Fruit fly (Drosophila melanogaster): Measurements from ENCODE around the gene CG17162.

CG17162 gene

DNA sequence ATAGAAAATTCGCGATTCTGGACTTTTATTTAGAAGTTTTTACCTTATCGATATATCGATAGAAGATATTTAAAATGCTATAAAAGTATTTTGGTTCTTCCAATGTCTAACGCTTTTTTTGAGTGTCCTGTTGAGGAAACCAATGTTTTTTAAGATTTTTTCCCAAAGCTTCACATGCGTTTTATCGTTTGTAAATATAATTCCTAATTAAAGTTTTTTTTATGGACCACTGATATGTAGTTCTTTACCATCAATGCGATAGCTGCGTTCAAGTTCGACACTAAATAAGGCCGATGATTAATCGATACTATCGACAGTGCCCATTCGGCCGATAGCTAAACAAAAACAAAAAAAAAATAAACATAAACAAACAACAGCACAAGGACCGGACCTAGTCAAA lies 9.2 kb upstream of the CG17162 start, which contains the start of gene ATbp (continued):
- TF ChIP-seq Hand (GFP tag; optimal IDR thresholded peaks at IDR 0.05), result no peak
- no peak for TF ChIP-seq CG16779 (GFP tag; IDR thresholded peaks at IDR 0.05)
- no peak for TF ChIP-seq bcd (GFP tag; optimal IDR thresholded peaks at IDR 0.05)
- TF ChIP-seq pita (GFP tag; optimal IDR thresholded peaks at IDR 0.05), result no peak
- no peak for TF ChIP-seq CG10654 (GFP tag; optimal IDR thresholded peaks at IDR 0.05)
- TF ChIP-seq MESR4 (GFP tag; optimal IDR thresholded peaks at IDR 0.05), result no peak
- no peak for TF ChIP-seq Fer2 (tag; optimal IDR thresholded peaks at IDR 0.05)
- no peak for TF ChIP-seq eve (GFP tag; optimal IDR thresholded peaks at IDR 0.05)
- peak; percentile 96 for TF ChIP-seq CG6791 (GFP tag; IDR thresholded peaks at IDR 0.05; ENCODE audit: partially characterized antibody)
- no peak for TF ChIP-seq Nf-YC (tag; optimal IDR thresholded peaks at IDR 0.05)
- peak; percentile 20 for TF ChIP-seq pzg (GFP tag; optimal IDR thresholded peaks at IDR 0.05)
- TF ChIP-seq crp (GFP tag; optimal IDR thresholded peaks at IDR 0.05), result no peak
- TF ChIP-seq CG16813 (GFP tag; IDR thresholded peaks at IDR 0.05; ENCODE audit: partially characterized antibody), result peak; percentile 98
- no peak for TF ChIP-seq NC2α (GFP tag; optimal IDR thresholded peaks at IDR 0.05)
- TF ChIP-seq Ptx1 (GFP tag; IDR thresholded peaks at IDR 0.05), result no peak
- TF ChIP-seq B-H2 (GFP tag; optimal IDR thresholded peaks at IDR 0.05), result no peak
- no peak for TF ChIP-seq onecut (GFP tag; IDR thresholded peaks at IDR 0.05)
- no peak for TF ChIP-seq da (GFP tag; optimal IDR thresholded peaks at IDR 0.05)
- TF ChIP-seq CG14014 (GFP tag; IDR thresholded peaks at IDR 0.05), result no peak
- no peak for TF ChIP-seq CG10431 (GFP tag; optimal IDR thresholded peaks at IDR 0.05)
- no peak for TF ChIP-seq Neu2 (GFP tag; optimal IDR thresholded peaks at IDR 0.05; ENCODE audit: borderline replicate concordance)
- peak; percentile 54 for TF ChIP-seq CoRest (tag; optimal IDR thresholded peaks at IDR 0.05)
- no peak for TF ChIP-seq wdn (GFP tag; IDR thresholded peaks at IDR 0.05)
- TF ChIP-seq CG15696 (tag; optimal IDR thresholded peaks at IDR 0.05), result no peak
- no peak for TF ChIP-seq NK7.1 (GFP tag; optimal IDR thresholded peaks at IDR 0.05)
- peak; percentile 24 for TF ChIP-seq Lhr (GFP tag; optimal IDR thresholded peaks at IDR 0.05)
- no peak for TF ChIP-seq CG6254 (GFP tag; optimal IDR thresholded peaks at IDR 0.05)
- no peak for TF ChIP-seq CG2712 (tag; optimal IDR thresholded peaks at IDR 0.05)
- no peak for TF ChIP-seq D (optimal IDR thresholded peaks at IDR 0.05)
- no peak for TF ChIP-seq D (GFP tag; optimal IDR thresholded peaks at IDR 0.05)
- TF ChIP-seq Atf-2 (GFP tag; optimal IDR thresholded peaks at IDR 0.05), result no peak
- no peak for TF ChIP-seq grn (GFP tag; optimal IDR thresholded peaks at IDR 0.05)
- TF ChIP-seq amos (GFP tag; IDR thresholded peaks at IDR 0.05; ENCODE audit: partially characterized antibody), result peak; percentile 91
- TF ChIP-seq Dp (GFP tag; optimal IDR thresholded peaks at IDR 0.05), result peak; percentile 15
- no peak for TF ChIP-seq CG14441 (GFP tag; IDR thresholded peaks at IDR 0.05)
- TF ChIP-seq dysf (GFP tag; IDR thresholded peaks at IDR 0.05), result no peak
- no peak for TF ChIP-seq CG4360 (GFP tag; IDR thresholded peaks at IDR 0.05)
- no peak for TF ChIP-seq chn (GFP tag; optimal IDR thresholded peaks at IDR 0.05)
- TF ChIP-seq CG7372 (GFP tag; IDR thresholded peaks at IDR 0.05), result no peak
- TF ChIP-seq CG1792 (GFP tag; optimal IDR thresholded peaks at IDR 0.05), result no peak

DNA sequence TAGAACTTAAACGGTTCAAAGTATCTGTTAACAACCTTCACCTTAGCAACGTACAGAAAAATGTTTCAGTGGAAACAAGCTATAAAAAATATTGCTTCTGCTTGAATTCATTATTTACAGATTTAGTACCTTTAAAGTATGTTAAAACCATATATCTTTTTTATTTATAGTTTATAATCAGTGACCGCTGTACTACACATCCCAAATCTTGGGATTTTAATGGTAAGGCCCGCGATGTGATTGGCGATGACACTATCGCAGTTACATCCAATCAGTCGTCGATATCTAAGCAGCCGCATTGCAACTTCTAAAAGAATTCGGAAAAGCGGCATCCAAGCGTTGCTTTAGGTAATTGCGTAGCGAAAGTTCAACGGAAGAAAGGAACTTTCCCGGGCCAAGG lies 715 bp upstream of the CG17162 start:
- TF ChIP-seq CG9932 (GFP tag; IDR thresholded peaks at IDR 0.05), result peak; percentile 57
- TF ChIP-seq CG16813 (GFP tag; IDR thresholded peaks at IDR 0.05; ENCODE audit: partially characterized antibody), result peak; percentile 70
- peak; percentile 40; the same call in 1 of the 3 replicates for TF ChIP-seq CG34224 (GFP tag; IDR thresholded peaks at IDR 0.05; ENCODE audit: partially characterized antibody)
- no peak for TF ChIP-seq Ets65A (GFP tag)
- peak; percentile 62 for TF ChIP-seq inv (GFP tag; IDR thresholded peaks at IDR 0.05; ENCODE audit: partially characterized antibody)
- peak; percentile 69 for TF ChIP-seq Scr (GFP tag; IDR thresholded peaks at IDR 0.05; ENCODE audit: partially characterized antibody)
- TF ChIP-seq CG4360 (GFP tag; IDR thresholded peaks at IDR 0.05), result no peak
- TF ChIP-seq Gug (GFP tag; IDR thresholded peaks at IDR 0.05), result peak; percentile 31; the same call in 1 of the 4 replicates
- TF ChIP-seq Side (GFP tag; optimal IDR thresholded peaks at IDR 0.05), result no peak
- no peak for TF ChIP-seq vfl (GFP tag; optimal IDR thresholded peaks at IDR 0.05)
- TF ChIP-seq Nf-YA (GFP tag; IDR thresholded peaks at IDR 0.05), result no peak
- TF ChIP-seq pros (GFP tag; optimal IDR thresholded peaks at IDR 0.05), result no peak
- TF ChIP-seq emc (GFP tag; optimal IDR thresholded peaks at IDR 0.05), result no peak
- TF ChIP-seq Mrtf (GFP tag; IDR thresholded peaks at IDR 0.05), result no peak
- peak; percentile 16 for TF ChIP-seq sd (tag; optimal IDR thresholded peaks at IDR 0.05)
- no peak for TF ChIP-seq mirr (GFP tag; optimal IDR thresholded peaks at IDR 0.05)
